Worm (Caenorhabditis elegans): ENCODE results near the gene mab-10.

- TF ChIP-seq ces-1 (GFP tag; optimal IDR thresholded peaks at IDR 0.05), result no peak
- TF ChIP-seq sox-4 (tag; optimal IDR thresholded peaks at IDR 0.05), result no peak
Observed at ce11 chrII:10554046-10554399, 26.1 kb downstream of the mab-10 start.

All from whole organism, L1 larva.